Worm (Caenorhabditis elegans) whole organism, L4 larva: ENCODE results near the gene F13A2.2.

Source experiments
- F49E8.2 ChIP-seq: sonication (generic microtip); optimal IDR thresholded peaks from 2 replicates; lab custom pipeline; 2016; ENCODE audit warnings: missing compliant biosample characterization, mild to moderate bottlenecking, missing genetic modification characterization, borderline replicate concordance
- T20F7.1 ChIP-seq: fragments of 200-800 bp; sonication (Bioruptor generic); optimal IDR thresholded peaks from 2 replicates; lab custom pipeline; 2018; ENCODE audit warnings: mild to moderate bottlenecking, missing genetic modification characterization, missing compliant biosample characterization
- Y48G9A.11 ChIP-seq: fragments of 200-800 bp; sonication (Bioruptor generic); IDR thresholded peaks from 2 replicates; pipeline ENCODE4 v1.3.6; 2022; ENCODE audit warnings: missing genetic modification reagents, missing genetic modification characterization, missing compliant biosample characterization
- Y5F2A.4 ChIP-seq: fragments of 200-800 bp; sonication (Bioruptor generic); optimal IDR thresholded peaks from 2 replicates; lab custom pipeline; 2018; ENCODE audit warnings: mild to moderate bottlenecking, missing genetic modification characterization, missing compliant biosample characterization
- ZK337.2 ChIP-seq: fragments of 200-800 bp; sonication (Bioruptor generic); IDR thresholded peaks from 2 replicates; pipeline ENCODE4 v1.3.6; 2022; ENCODE audit warnings: missing genetic modification reagents, missing genetic modification characterization, missing compliant biosample characterization
- ZK546.5 ChIP-seq, 2 experiments: sonication (generic microtip); optimal IDR thresholded peaks; 2 replicates each; lab custom pipeline; 2017; ENCODE audit warnings: missing biosample characterization in 2 of 2, missing genetic modification characterization in 2 of 2
- aha-1 ChIP-seq: fragments of 150-350 bp; peaks from one replicate; lab custom pipeline; 2014; ENCODE audit warnings: missing biosample characterization, missing genetic modification characterization
- aly-2 ChIP-seq: sonication (generic microtip); optimal IDR thresholded peaks from 2 replicates; lab custom pipeline; 2018; ENCODE audit warnings: missing biosample characterization, missing genetic modification characterization
- ama-1 ChIP-seq: fragments of 150-350 bp; optimal IDR thresholded peaks from 2 replicates; lab custom pipeline; 2014; ENCODE audit warnings: inconsistent platforms, mixed read lengths
- ceh-20 ChIP-seq: fragments of 200-800 bp; sonication (Bioruptor generic); IDR thresholded peaks from 2 replicates; pipeline ENCODE4 v1.3.6; 2022; ENCODE audit warnings: missing genetic modification reagents, missing genetic modification characterization, missing compliant biosample characterization
- ceh-28 ChIP-seq: fragments of 150-350 bp; optimal IDR thresholded peaks from 2 replicates; lab custom pipeline; 2014; ENCODE audit warnings: missing biosample characterization, missing genetic modification reagents, missing genetic modification characterization
- ceh-62 ChIP-seq: sonication (generic microtip); optimal IDR thresholded peaks from 2 replicates; lab custom pipeline; 2017; ENCODE audit warnings: missing biosample characterization, missing genetic modification characterization
- ceh-82 ChIP-seq: sonication (generic microtip); optimal IDR thresholded peaks from 2 replicates; lab custom pipeline; 2017; ENCODE audit warnings: missing biosample characterization, missing genetic modification characterization
- ctbp-1 ChIP-seq: fragments of 200-800 bp; sonication (Bioruptor generic); IDR thresholded peaks from 2 replicates; pipeline ENCODE4 v1.3.6; 2022; ENCODE audit warnings: missing genetic modification reagents, missing genetic modification characterization, missing compliant biosample characterization
- daf-16 ChIP-seq, 3 experiments: sonication (generic microtip); optimal IDR thresholded peaks; 2 replicates each; lab custom pipeline; 2016 to 2017; ENCODE audit warnings: missing genetic modification characterization in 3 of 3, missing genetic modification reagents in 3 of 3, mild to moderate bottlenecking in 2 of 3, missing compliant biosample characterization in 2 of 3, missing biosample characterization in 1 of 3, moderate library complexity in 1 of 3
- daf-8 ChIP-seq: fragments of 200-800 bp; sonication (Bioruptor generic); IDR thresholded peaks from 2 replicates; pipeline ENCODE4 v1.3.6; 2022; ENCODE audit warnings: missing genetic modification characterization, missing compliant biosample characterization
- dmd-6 ChIP-seq: fragments of 200-800 bp; sonication (Bioruptor generic); IDR thresholded peaks from 2 replicates; pipeline ENCODE4 v1.3.6; 2022; ENCODE audit warnings: missing genetic modification reagents, missing genetic modification characterization, missing compliant biosample characterization
- dmd-8 ChIP-seq: fragments of 200-800 bp; sonication (Bioruptor generic); IDR thresholded peaks from 2 replicates; pipeline ENCODE4 v1.3.6; 2022; ENCODE audit warnings: missing genetic modification characterization, missing compliant biosample characterization
- dve-1 ChIP-seq: sonication (generic microtip); optimal IDR thresholded peaks from 2 replicates; lab custom pipeline; 2017; ENCODE audit warnings: antibody characterized with exemption, mild to moderate bottlenecking, missing genetic modification characterization, missing compliant biosample characterization; ENCODE audit not compliant: insufficient read depth
- egl-27 ChIP-seq: sonication (generic microtip); optimal IDR thresholded peaks from 3 replicates; lab custom pipeline; 2017; ENCODE audit warnings: missing biosample characterization, missing genetic modification reagents, missing genetic modification characterization
- hif-1 ChIP-seq, 2 experiments: sonication (generic microtip); optimal IDR thresholded peaks; 2 replicates each; lab custom pipeline; 2016 to 2017; ENCODE audit warnings: missing compliant biosample characterization in 2 of 2, missing genetic modification characterization in 2 of 2, missing genetic modification reagents in 2 of 2, missing genotype in 2 of 2, mild to moderate bottlenecking in 1 of 2
- hmg-1.1 ChIP-seq: fragments of 200-800 bp; sonication (Bioruptor generic); IDR thresholded peaks from 2 replicates; pipeline ENCODE4 v1.3.6; 2022; ENCODE audit warnings: missing genetic modification reagents, missing genetic modification characterization, missing compliant biosample characterization
- jun-1 ChIP-seq: fragments of 150-350 bp; optimal IDR thresholded peaks from 2 replicates; lab custom pipeline; 2014; ENCODE audit warnings: missing biosample characterization, missing genetic modification reagents, missing genetic modification characterization
- lin-1 ChIP-seq: fragments of 200-800 bp; sonication (Bioruptor generic); IDR thresholded peaks from 2 replicates; pipeline ENCODE4 v1.3.6; 2022; ENCODE audit warnings: missing genetic modification reagents, missing genetic modification characterization, missing compliant biosample characterization
- lin-13 ChIP-seq: fragments of 150-350 bp; optimal IDR thresholded peaks from 2 replicates; lab custom pipeline; 2014; ENCODE audit warnings: missing biosample characterization, missing genetic modification reagents, missing genetic modification characterization
- lin-15B ChIP-seq: fragments of 150-350 bp; sonication (generic microtip); optimal IDR thresholded peaks from 3 replicates; lab custom pipeline; 2014; ENCODE audit warnings: missing biosample characterization, missing genetic modification characterization
- lsy-2 ChIP-seq, 2 experiments: fragments of 150-350 bp in 1 of 2; sonication (generic microtip) in 1 of 2; optimal IDR thresholded peaks; 2 replicates each; lab custom pipeline; 2014 to 2017; ENCODE audit warnings: missing biosample characterization in 2 of 2, missing genetic modification characterization in 2 of 2
- madf-9 ChIP-seq: fragments of 200-800 bp; sonication (Bioruptor generic); conservative IDR thresholded peaks from 2 replicates; pipeline ENCODE4 v1.3.6; 2022; ENCODE audit warnings: missing genetic modification reagents, missing genetic modification characterization, missing compliant biosample characterization
- mxl-3 ChIP-seq: fragments of 200-800 bp; sonication (Bioruptor generic); optimal IDR thresholded peaks from 2 replicates; lab custom pipeline; 2018; ENCODE audit warnings: mild to moderate bottlenecking, missing genetic modification characterization, missing compliant biosample characterization
- nhr-10 ChIP-seq: fragments of 150-350 bp; optimal IDR thresholded peaks from 2 replicates; lab custom pipeline; 2014; ENCODE audit warnings: missing biosample characterization, missing genetic modification characterization
- nhr-237 ChIP-seq: sonication (generic microtip); optimal IDR thresholded peaks from 2 replicates; lab custom pipeline; 2017; ENCODE audit warnings: missing biosample characterization, missing genetic modification characterization
- nhr-28 ChIP-seq: fragments of 150-350 bp; optimal IDR thresholded peaks from 2 replicates; lab custom pipeline; 2014; ENCODE audit warnings: missing biosample characterization, missing genetic modification characterization
- nhr-41 ChIP-seq: fragments of 200-800 bp; sonication (Bioruptor generic); IDR thresholded peaks from 2 replicates; pipeline ENCODE4 v1.3.6; 2022; ENCODE audit warnings: missing genetic modification reagents, missing genetic modification characterization, missing compliant biosample characterization
- nhr-6 ChIP-seq: fragments of 150-350 bp; optimal IDR thresholded peaks from 2 replicates; lab custom pipeline; 2014; ENCODE audit warnings: missing biosample characterization, missing genetic modification characterization
- nhr-76 ChIP-seq: fragments of 150-350 bp; optimal IDR thresholded peaks from 2 replicates; lab custom pipeline; 2014; ENCODE audit warnings: missing biosample characterization, missing genetic modification characterization
- php-3 ChIP-seq: fragments of 200-800 bp; sonication (Bioruptor generic); IDR thresholded peaks from 2 replicates; pipeline ENCODE4 v1.3.6; 2022; ENCODE audit warnings: missing genetic modification reagents, missing genetic modification characterization, missing compliant biosample characterization
- sdz-12 ChIP-seq: fragments of 200-800 bp; sonication (Bioruptor generic); optimal IDR thresholded peaks from 2 replicates; lab custom pipeline; 2018; ENCODE audit warnings: mild to moderate bottlenecking, missing genetic modification characterization, missing compliant biosample characterization
- set-16 ChIP-seq: fragments of 200-800 bp; sonication (Bioruptor generic); IDR thresholded peaks from 2 replicates; pipeline ENCODE4 v1.3.6; 2022; ENCODE audit warnings: missing genetic modification reagents, missing genetic modification characterization, missing compliant biosample characterization
- skn-1 ChIP-seq: fragments of 150-350 bp; optimal IDR thresholded peaks from 2 replicates; lab custom pipeline; 2014; ENCODE audit warnings: missing biosample characterization, missing genetic modification characterization
- snpc-4 ChIP-seq: fragments of 150-350 bp; optimal IDR thresholded peaks from 2 replicates; lab custom pipeline; 2014; ENCODE audit warnings: missing biosample characterization, missing genetic modification characterization
- spr-3 ChIP-seq: fragments of 200-800 bp; sonication (Bioruptor generic); optimal IDR thresholded peaks from 2 replicates; lab custom pipeline; 2018; ENCODE audit warnings: mild to moderate bottlenecking, missing genetic modification characterization, missing compliant biosample characterization
- tra-1 ChIP-seq: fragments of 200-800 bp; sonication (Bioruptor generic); IDR thresholded peaks from 2 replicates; pipeline ENCODE4 v1.3.6; 2022; ENCODE audit warnings: missing genetic modification reagents, missing genetic modification characterization, missing compliant biosample characterization
- unc-130 ChIP-seq: sonication (generic microtip); optimal IDR thresholded peaks from 2 replicates; lab custom pipeline; 2016; ENCODE audit warnings: missing genetic modification reagents, missing genetic modification characterization, missing compliant biosample characterization
- unc-62 ChIP-seq, 3 experiments: fragments of 150-350 bp in 1 of 3; sonication (generic microtip); optimal IDR thresholded peaks in 2 of 3; peaks in 1 of 3; 1 replicate in 1 of 3; 2 replicates in 2 of 3; lab custom pipeline; 2014 to 2017; ENCODE audit warnings: missing biosample characterization in 3 of 3, missing genetic modification characterization in 3 of 3, missing genetic modification reagents in 3 of 3, missing genotype in 1 of 3
- vab-7 ChIP-seq: fragments of 200-800 bp; sonication (Bioruptor generic); IDR thresholded peaks from 2 replicates; pipeline ENCODE4 v1.3.6; 2022; ENCODE audit warnings: missing genetic modification reagents, missing genetic modification characterization, missing compliant biosample characterization
- zag-1 ChIP-seq: fragments of 150-350 bp; optimal IDR thresholded peaks from 2 replicates; lab custom pipeline; 2014; ENCODE audit warnings: missing biosample characterization, missing genetic modification characterization
- zfp-2 ChIP-seq: sonication (generic microtip); optimal IDR thresholded peaks from 2 replicates; lab custom pipeline; 2016; ENCODE audit warnings: mild to moderate bottlenecking, missing genetic modification characterization, missing compliant biosample characterization
- zip-11 ChIP-seq: fragments of 200-800 bp; sonication (Bioruptor generic); IDR thresholded peaks from 2 replicates; pipeline ENCODE4 v1.3.6; 2022; ENCODE audit warnings: missing genetic modification characterization, missing compliant biosample characterization
- ztf-7 ChIP-seq: fragments of 150-350 bp; optimal IDR thresholded peaks from 2 replicates; lab custom pipeline; 2014; ENCODE audit warnings: missing biosample characterization, missing genetic modification characterization

Gene F13A2.2

DNA sequence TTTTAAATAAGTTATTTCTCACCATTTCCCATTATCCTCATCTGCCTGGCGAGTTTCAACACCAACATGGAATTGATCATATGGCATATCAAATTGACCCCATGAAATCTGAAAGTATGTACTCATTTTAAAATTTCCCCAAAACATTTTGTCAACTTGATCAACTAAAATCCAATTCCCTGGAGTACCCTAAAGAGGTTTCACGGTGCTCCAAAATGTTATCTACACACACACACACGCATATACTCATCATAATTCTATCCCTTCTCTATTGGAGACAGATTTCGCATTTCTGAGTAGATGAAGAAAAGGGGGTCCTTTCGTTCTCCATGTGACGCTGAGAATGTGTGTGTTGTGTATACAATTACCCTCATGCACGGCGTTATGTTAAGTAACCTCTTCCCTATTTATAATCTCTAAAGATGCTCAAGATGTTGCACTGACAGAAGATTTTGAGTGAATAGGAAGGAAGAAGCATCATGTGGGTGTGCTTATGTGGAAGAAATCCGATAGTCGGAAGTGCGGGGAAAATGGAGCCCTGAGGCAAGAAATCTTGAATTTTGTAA, 28.3 kb downstream of the F13A2.2 start:
- TF ChIP-seq daf-8 (GFP tag; lab: Robert Waterston, UW) (no peak), nhr-10 (no peak), ctbp-1 (GFP tag; lab: Robert Waterston, UW) (no peak), nhr-41 (GFP tag; lab: Robert Waterston, UW) (no peak), sdz-12 (GFP tag; lab: Kevin White, UChicago) (no peak), Y48G9A.11 (GFP tag; lab: Robert Waterston, UW) (no peak), ceh-20 (no peak), lin-1 (GFP tag; lab: Robert Waterston, UW) (no peak), F49E8.2 (tag; lab: Kevin White, UChicago) (no peak), hmg-1.1 (no peak), zag-1 (no peak), php-3 (no peak), T20F7.1 (GFP tag; lab: Kevin White, UChicago) (no peak), daf-16 (GFP tag; optimal IDR thresholded peaks at IDR 0.05; lab: Kevin White, UChicago) (no peak), daf-16 (tag; optimal IDR thresholded peaks at IDR 0.05; lab: Kevin White, UChicago) (no peak), set-16 (GFP tag; lab: Robert Waterston, UW) (no peak), tra-1 (no peak), zip-11 (GFP tag; lab: Robert Waterston, UW) (no peak), zfp-2 (tag; lab: Kevin White, UChicago) (no peak), ZK337.2 (GFP tag; lab: Robert Waterston, UW) (no peak)

- TF ChIP-seq lin-1 (GFP tag; lab: Robert Waterston, UW): no peak
- TF ChIP-seq nhr-237 (tag; lab: Kevin White, UChicago): no peak
- TF ChIP-seq ZK546.5 (tag; optimal IDR thresholded peaks at IDR 0.05; lab: Kevin White, UChicago): no peak
- TF ChIP-seq ceh-28 (tag; lab: Kevin White, UChicago): no peak
- TF ChIP-seq ztf-7: no peak
- peak; percentile 22 for TF ChIP-seq unc-130
- TF ChIP-seq lin-13: peak; percentile 33
- TF ChIP-seq spr-3: no peak
- TF ChIP-seq nhr-41 (GFP tag; lab: Robert Waterston, UW): no peak
- TF ChIP-seq zag-1: no peak
- TF ChIP-seq set-16 (GFP tag; lab: Robert Waterston, UW): no peak
- no peak for TF ChIP-seq dmd-8 (GFP tag; lab: Robert Waterston, UW)
- no peak for TF ChIP-seq egl-27 (tag; lab: Kevin White, UChicago)
- peak; percentile 70 for TF ChIP-seq nhr-6
- no peak for TF ChIP-seq madf-9 (GFP tag; lab: Robert Waterston, UW)
- TF ChIP-seq skn-1: no peak
- no peak for TF ChIP-seq jun-1 (tag; lab: Kevin White, UChicago)
- peak; percentile 31 for TF ChIP-seq ama-1
- no peak for TF ChIP-seq tra-1
- TF ChIP-seq ceh-62 (tag; lab: Kevin White, UChicago): no peak
- TF ChIP-seq hmg-1.1: peak; percentile 39; the same call in 1 of the 2 replicates
- no peak for TF ChIP-seq ceh-82 (tag; lab: Kevin White, UChicago)
- peak in 1 of 2 experiments; percentile 30 for TF ChIP-seq hif-1 (tag; optimal IDR thresholded peaks at IDR 0.05; lab: Kevin White, UChicago)
- TF ChIP-seq unc-62 (GFP tag; optimal IDR thresholded peaks at IDR 0.05 in 1 of 2; lab: Kevin White, UChicago): no peak
- no peak for TF ChIP-seq unc-62 (tag; optimal IDR thresholded peaks at IDR 0.05; lab: Kevin White, UChicago)
- no peak for TF ChIP-seq nhr-76 (tag; lab: Kevin White, UChicago)
- TF ChIP-seq Y48G9A.11 (GFP tag; lab: Robert Waterston, UW): no peak
- TF ChIP-seq zfp-2 (tag; lab: Kevin White, UChicago): no peak
- TF ChIP-seq dmd-6 (GFP tag; lab: Robert Waterston, UW): peak; percentile 25
- TF ChIP-seq aly-2 (tag; lab: Kevin White, UChicago): no peak
- TF ChIP-seq lsy-2 (tag; optimal IDR thresholded peaks at IDR 0.05; lab: Kevin White, UChicago): peak in 1 of 2 experiments; percentile 78
- TF ChIP-seq snpc-4: no peak
- TF ChIP-seq nhr-28: peak; percentile 23
- TF ChIP-seq vab-7 (GFP tag; lab: Robert Waterston, UW): no peak
- TF ChIP-seq mxl-3 (GFP tag; lab: Kevin White, UChicago): no peak
- no peak for TF ChIP-seq lin-15B (tag; lab: Kevin White, UChicago)
- peak; percentile 68 for TF ChIP-seq aha-1 (tag; lab: Kevin White, UChicago)
- TF ChIP-seq dve-1 (tag; lab: Kevin White, UChicago): no peak
- TF ChIP-seq daf-8 (GFP tag; lab: Robert Waterston, UW): no peak
- no peak for TF ChIP-seq Y5F2A.4 (GFP tag; lab: Kevin White, UChicago)
These were observed 37.6 kb downstream of the F13A2.2 start, which contains the start of gene mcm-7 for ce11 chrV:4346799-4347198. mcm-7 (plus strand) TSS chrV:4347166.
